Worm (Caenorhabditis elegans): ENCODE data around the gene R10H10.3.

R10H10.3 gene

DNA sequence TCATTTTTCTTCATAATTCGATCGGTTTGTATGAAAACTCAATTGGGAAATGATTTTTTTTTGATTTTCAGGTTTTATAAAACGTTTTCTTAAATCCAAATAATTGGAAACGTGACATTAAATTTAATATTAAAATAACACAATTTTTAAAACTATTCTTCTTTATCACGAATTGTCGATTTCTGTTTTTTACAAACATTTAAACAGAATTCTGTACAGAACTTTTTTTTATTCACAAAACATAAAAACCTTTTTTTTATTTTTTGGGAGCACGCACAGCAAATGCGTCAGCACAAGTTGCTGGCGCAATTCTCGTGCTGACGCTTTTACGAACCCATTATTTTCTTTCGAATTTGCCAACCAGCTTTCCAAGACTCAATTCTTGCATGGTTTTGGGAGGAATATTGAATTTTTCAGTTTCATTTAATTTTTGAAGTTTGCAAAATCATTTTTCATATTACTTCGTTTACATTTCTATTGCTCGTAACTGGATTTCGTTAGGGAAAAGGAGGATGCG is 14.5 kb upstream of the R10H10.3 start, which contains the start of gene mpz-5:
mpz-5 (minus strand) TSS at position 51 of the 517 bp plus-strand sequence.
- TF ChIP-seq T26A8.4 (GFP tag; IDR thresholded peaks at IDR 0.05) (peak; percentile 40; the same call in 1 of the 2 replicates), dmd-6 (GFP tag; IDR thresholded peaks at IDR 0.05) (peak; percentile 59), dmd-9 (GFP tag; IDR thresholded peaks at IDR 0.05) (no peak), daf-16 (GFP tag; optimal IDR thresholded peaks at IDR 0.05) (peak in 1 of 2 experiments; percentile 19), daf-16 (tag; optimal IDR thresholded peaks at IDR 0.05) (peak; percentile 36), sdz-12 (GFP tag; optimal IDR thresholded peaks at IDR 0.05) (no peak), mdl-1 (tag; optimal IDR thresholded peaks at IDR 0.05) (peak in 1 of 2 experiments; percentile 22), nhr-41 (GFP tag; IDR thresholded peaks at IDR 0.05) (no peak), hlh-30 (tag; optimal IDR thresholded peaks at IDR 0.05; ENCODE audit: insufficient read depth) (peak; percentile 59), hif-1 (tag; optimal IDR thresholded peaks at IDR 0.05) (peak in 1 of 2 experiments; percentile 37), nhr-111 (GFP tag; optimal IDR thresholded peaks at IDR 0.05) (no peak), nhr-6 (tag; optimal IDR thresholded peaks at IDR 0.05) (peak; percentile 17), lin-29 (GFP tag; IDR thresholded peaks at IDR 0.05) (0 out of 2 replicates have a peak, but pooled peaks have one; percentile 26), F37D6.2 (tag; optimal IDR thresholded peaks at IDR 0.05) (peak; percentile 30), unc-39 (tag; optimal IDR thresholded peaks at IDR 0.05) (no peak), madf-9 (GFP tag; conservative IDR thresholded peaks at IDR 0.05) (0 out of 2 replicates have a peak, but pooled peaks have one; percentile 8), mes-2 (tag; optimal IDR thresholded peaks at IDR 0.05; ENCODE audit: poor library complexity, severe bottlenecking) (peak; percentile 69), spr-1 (tag; optimal IDR thresholded peaks at IDR 0.05) (peak; percentile 30), dpl-1 (GFP tag; optimal IDR thresholded peaks at IDR 0.05) (peak; percentile 71), ztf-7 (tag; optimal IDR thresholded peaks at IDR 0.05) (peak; percentile 54), zfp-3 (GFP tag; conservative IDR thresholded peaks at IDR 0.05) (no peak), lim-7 (GFP tag; IDR thresholded peaks at IDR 0.05) (no peak), nhr-48 (tag; optimal IDR thresholded peaks at IDR 0.05) (peak; percentile 7), snpc-1.2 (GFP tag; IDR thresholded peaks at IDR 0.05) (0 out of 2 replicates have a peak, but pooled peaks have one; percentile 55), lsy-2 (tag; optimal IDR thresholded peaks at IDR 0.05) (peak in 1 of 2 experiments; percentile 89), nhr-77 (tag; optimal IDR thresholded peaks at IDR 0.05) (peak; percentile 51), nhr-25 (tag; optimal IDR thresholded peaks at IDR 0.05; ENCODE audit: borderline replicate concordance, insufficient read depth) (peak; percentile 16), hlh-11 (tag; optimal IDR thresholded peaks at IDR 0.05) (peak; percentile 55), ctbp-1 (GFP tag; IDR thresholded peaks at IDR 0.05) (0 out of 2 replicates have a peak, but pooled peaks have one; percentile 9), T20F7.1 (GFP tag; optimal IDR thresholded peaks at IDR 0.05) (peak; percentile 53), nhr-11 (tag; optimal IDR thresholded peaks at IDR 0.05) (no peak), nhr-28 (tag; optimal IDR thresholded peaks at IDR 0.05) (peak; percentile 44), rbr-2 (tag; optimal IDR thresholded peaks at IDR 0.05) (peak; percentile 75), hmg-1.1 (GFP tag; IDR thresholded peaks at IDR 0.05) (peak; percentile 61; the same call in 1 of the 2 replicates), dve-1 (tag; optimal IDR thresholded peaks at IDR 0.05; ENCODE audit: insufficient read depth) (peak; percentile 81), ceh-20 (GFP tag; IDR thresholded peaks at IDR 0.05) (no peak), unc-130 (GFP tag; optimal IDR thresholded peaks at IDR 0.05) (peak; percentile 21), zfp-2 (tag; optimal IDR thresholded peaks at IDR 0.05) (no peak), fkh-10 (GFP tag; optimal IDR thresholded peaks at IDR 0.05) (peak; percentile 30), pha-4 (GFP tag; IDR thresholded peaks at IDR 0.05) (no peak), pha-4 (tag; optimal IDR thresholded peaks at IDR 0.05) (peak; percentile 53), lin-38 (GFP tag; IDR thresholded peaks at IDR 0.05) (peak; percentile 74), duxl-1 (tag; optimal IDR thresholded peaks at IDR 0.05; ENCODE audit: poor library complexity) (peak; percentile 16), nhr-102 (tag; optimal IDR thresholded peaks at IDR 0.05) (peak; percentile 41), mep-1 (tag; optimal IDR thresholded peaks at IDR 0.05) (peak; percentile 67)

All from whole organism, L4 larva.